Fruit fly (Drosophila melanogaster): ENCODE data around the gene eIF3f1.

Gene eIF3f1

DNA sequence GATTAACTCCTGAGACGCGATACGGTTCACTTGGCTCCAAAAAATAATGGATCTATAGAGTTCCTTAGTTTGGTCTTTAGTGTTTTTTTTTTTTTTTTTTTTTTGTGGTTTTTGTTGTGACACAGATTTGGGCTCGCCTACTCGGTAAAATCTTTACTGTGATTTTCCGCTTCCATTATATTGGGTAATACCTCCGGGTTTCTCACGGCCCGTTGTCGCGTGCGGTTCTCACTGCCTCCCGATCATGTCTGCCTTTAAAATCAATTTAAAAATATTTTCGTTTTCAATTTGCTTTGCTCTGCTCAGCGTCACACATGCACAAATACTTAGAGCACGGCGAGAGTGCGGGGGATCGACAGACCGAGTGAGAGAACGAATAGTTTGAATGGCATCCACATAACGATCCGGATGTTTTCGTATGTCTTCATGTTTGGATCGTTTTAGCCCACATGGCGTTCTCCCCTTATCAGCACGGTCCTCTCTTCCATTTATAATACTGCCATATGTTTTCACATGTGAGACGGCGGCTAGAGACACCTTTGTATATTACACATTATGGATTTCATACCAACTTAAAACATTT, 32.3 kb upstream of the eIF3f1 start (continued):
- TF ChIP-seq CG7987 (GFP tag; optimal IDR thresholded peaks at IDR 0.05) (no peak), CG8359 (GFP tag; optimal IDR thresholded peaks at IDR 0.05; ENCODE audit: borderline replicate concordance) (no peak), CG10979 (tag; optimal IDR thresholded peaks at IDR 0.05) (no peak), Asciz (GFP tag; optimal IDR thresholded peaks at IDR 0.05) (no peak), Dek (tag; optimal IDR thresholded peaks at IDR 0.05) (no peak), oc (tag; optimal IDR thresholded peaks at IDR 0.05) (no peak), eyg (GFP tag; optimal IDR thresholded peaks at IDR 0.05) (no peak), cato (GFP tag; optimal IDR thresholded peaks at IDR 0.05; ENCODE audit: borderline replicate concordance) (no peak), tgo (GFP tag; IDR thresholded peaks at IDR 0.05) (no peak), CG10462 (GFP tag; optimal IDR thresholded peaks at IDR 0.05) (no peak), CG12155 (GFP tag; optimal IDR thresholded peaks at IDR 0.05) (no peak), grau (tag; optimal IDR thresholded peaks at IDR 0.05) (no peak), prd (optimal IDR thresholded peaks at IDR 0.05) (no peak), prd (GFP tag; IDR thresholded peaks at IDR 0.05) (no peak), knrl (GFP tag; IDR thresholded peaks at IDR 0.05; ENCODE audit: partially characterized antibody) (no peak), onecut (GFP tag; IDR thresholded peaks at IDR 0.05) (no peak), CG31224 (GFP tag; IDR thresholded peaks at IDR 0.05) (no peak), MESR4 (GFP tag; optimal IDR thresholded peaks at IDR 0.05) (no peak), her (GFP tag; optimal IDR thresholded peaks at IDR 0.05) (no peak), exex (tag; optimal IDR thresholded peaks at IDR 0.05) (peak; percentile 53), Nf-YA (GFP tag; IDR thresholded peaks at IDR 0.05) (no peak), CG7928 (GFP tag; optimal IDR thresholded peaks at IDR 0.05) (no peak), CG6854 (GFP tag; optimal IDR thresholded peaks at IDR 0.05) (peak; percentile 12), CG11504 (tag; optimal IDR thresholded peaks at IDR 0.05) (no peak), CG12391 (tag; optimal IDR thresholded peaks at IDR 0.05) (no peak), CG4404 (GFP tag; IDR thresholded peaks at IDR 0.05) (no peak), CG18599 (GFP tag; optimal IDR thresholded peaks at IDR 0.05) (peak; percentile 46), CG11093 (GFP tag; IDR thresholded peaks at IDR 0.05) (no peak), CG4328 (GFP tag; optimal IDR thresholded peaks at IDR 0.05) (no peak), chif (GFP tag; optimal IDR thresholded peaks at IDR 0.05) (no peak), zen2 (GFP tag; IDR thresholded peaks at IDR 0.05; ENCODE audit: partially characterized antibody) (0 out of 3 replicates have a peak, but pooled peaks have one; percentile 26), Bgb (GFP tag; IDR thresholded peaks at IDR 0.05; ENCODE audit: partially characterized antibody) (no peak; the same call in 1 of the 2 replicates), CG16813 (GFP tag; IDR thresholded peaks at IDR 0.05; ENCODE audit: partially characterized antibody) (no peak), CG34422 (GFP tag; IDR thresholded peaks at IDR 0.05) (no peak), CG13287 (GFP tag; IDR thresholded peaks at IDR 0.05; ENCODE audit: partially characterized antibody) (0 out of 2 replicates have a peak, but pooled peaks have one; percentile 38), hth (optimal IDR thresholded peaks at IDR 0.05) (no peak), Sox102F (GFP tag; optimal IDR thresholded peaks at IDR 0.05) (no peak), CG6272 (GFP tag; IDR thresholded peaks at IDR 0.05) (no peak), gem (tag; optimal IDR thresholded peaks at IDR 0.05) (no peak), CG3065 (GFP tag; optimal IDR thresholded peaks at IDR 0.05) (no peak), vvl (GFP tag; IDR thresholded peaks at IDR 0.05) (no peak), CG43689 (GFP tag; IDR thresholded peaks at IDR 0.05) (no peak), CG31365 (tag; optimal IDR thresholded peaks at IDR 0.05) (no peak), CG10209 (GFP tag; optimal IDR thresholded peaks at IDR 0.05) (no peak), CG8924 (tag; optimal IDR thresholded peaks at IDR 0.05) (no peak), Atf-2 (GFP tag; optimal IDR thresholded peaks at IDR 0.05) (no peak), Hsf (GFP tag; optimal IDR thresholded peaks at IDR 0.05) (no peak), ac (GFP tag; optimal IDR thresholded peaks at IDR 0.05) (no peak), chm (GFP tag; IDR thresholded peaks at IDR 0.05) (no peak; the same call in 1 of the 2 replicates), eve (GFP tag; optimal IDR thresholded peaks at IDR 0.05) (no peak)

All from whole organism, embryonic.